Fruit fly (Drosophila melanogaster): Measurements from ENCODE around the gene Dbct.

dm6 chrX:15062619-15063018 lies 23.3 kb upstream of the Dbct start:
- TF ChIP-seq CG9215 (GFP tag; IDR thresholded peaks at IDR 0.05) (no peak), CG6254 (GFP tag; optimal IDR thresholded peaks at IDR 0.05) (no peak)

All from whole organism, embryonic.